Worm (Caenorhabditis elegans) whole organism, L2 larva: ENCODE data around the gene C25E10.7.

ENCODE experiments used
- R02D3.7 ChIP-seq: fragments of 150-350 bp; optimal IDR thresholded peaks from 2 replicates; lab custom pipeline; 2014; ENCODE audit warnings: missing biosample characterization, missing genetic modification characterization
- elt-3 ChIP-seq: sonication (generic microtip); optimal IDR thresholded peaks from 2 replicates; lab custom pipeline; 2017; ENCODE audit warnings: missing biosample characterization, missing genetic modification characterization
- lin-11 ChIP-seq: fragments of 150-350 bp; sonication (generic microtip); optimal IDR thresholded peaks from 2 replicates; lab custom pipeline; 2014; ENCODE audit warnings: missing biosample characterization, missing genetic modification characterization, inconsistent platforms, mixed read lengths
- lin-39 ChIP-seq: fragments of 150-350 bp; optimal IDR thresholded peaks from 2 replicates; lab custom pipeline; 2014; ENCODE audit warnings: missing biosample characterization, missing genetic modification reagents, missing genetic modification characterization
- nhr-11 ChIP-seq: fragments of 150-350 bp; optimal IDR thresholded peaks from 2 replicates; lab custom pipeline; 2014; ENCODE audit warnings: missing biosample characterization, missing genetic modification characterization
- nhr-12 ChIP-seq: fragments of 150-350 bp; optimal IDR thresholded peaks from 2 replicates; lab custom pipeline; 2014; ENCODE audit warnings: missing biosample characterization, missing genetic modification characterization
- nhr-21 ChIP-seq: fragments of 150-350 bp; optimal IDR thresholded peaks from 2 replicates; lab custom pipeline; 2014; ENCODE audit warnings: missing biosample characterization, missing genetic modification characterization
- nhr-237 ChIP-seq: fragments of 150-350 bp; optimal IDR thresholded peaks from 2 replicates; lab custom pipeline; 2014; ENCODE audit warnings: missing biosample characterization, missing genetic modification characterization
- unc-62 ChIP-seq: fragments of 150-350 bp; optimal IDR thresholded peaks from 2 replicates; lab custom pipeline; 2014; ENCODE audit warnings: missing biosample characterization, missing genetic modification reagents, missing genetic modification characterization
- ztf-4 ChIP-seq: fragments of 150-350 bp; optimal IDR thresholded peaks from 2 replicates; lab custom pipeline; 2014; ENCODE audit warnings: missing biosample characterization, missing genetic modification characterization

ce11 chrV:9082350-9082749, 31.4 kb upstream of the C25E10.7 start:
- no peak for TF ChIP-seq R02D3.7
- TF ChIP-seq elt-3 (tag; lab: Kevin White, UChicago): no peak
- no peak for TF ChIP-seq nhr-21 (tag; lab: Kevin White, UChicago)
- no peak for TF ChIP-seq lin-11 (tag; lab: Kevin White, UChicago)
- TF ChIP-seq unc-62: no peak
- TF ChIP-seq nhr-237 (tag; lab: Kevin White, UChicago): no peak
- TF ChIP-seq nhr-11 (tag; lab: Kevin White, UChicago): no peak
- no peak for TF ChIP-seq lin-39 (tag; lab: Kevin White, UChicago)
- TF ChIP-seq nhr-12: no peak
- TF ChIP-seq ztf-4: no peak
